Worm (Caenorhabditis elegans) whole organism, early embryonic: ENCODE measurements around the gene ugt-56.

Source experiments
- ama-1 ChIP-seq: fragments of 150-350 bp; optimal IDR thresholded peaks from 2 replicates; lab custom pipeline; 2014
- ceh-13 ChIP-seq: fragments of 200-800 bp; sonication (Bioruptor generic); optimal IDR thresholded peaks from 2 replicates; lab custom pipeline; 2018; ENCODE audit warnings: mild to moderate bottlenecking, missing genetic modification characterization, missing compliant biosample characterization

ce11 chrV:12241126-12241525 lies 17.7 kb upstream of the ugt-56 start, which contains the start of gene ttr-22:
- TF ChIP-seq ceh-13 (GFP tag; lab: Kevin White, UChicago) (no peak), ama-1 (lab: Kevin White, UChicago) (no peak)
